Worm (Caenorhabditis elegans) whole organism, midembryonic: ENCODE data around the gene sel-9.

Experiments
- cog-1 ChIP-seq: sonication (generic microtip); optimal IDR thresholded peaks from 2 replicates; lab custom pipeline; 2016; ENCODE audit warnings: missing genetic modification characterization, missing compliant biosample characterization
- flt-1 ChIP-seq: fragments of 200-800 bp; sonication (Bioruptor generic); IDR thresholded peaks from 2 replicates; pipeline ENCODE4 v1.3.6; 2022; ENCODE audit warnings: missing genetic modification characterization, missing compliant biosample characterization
- ref-1 ChIP-seq: fragments of 200-800 bp; sonication (Bioruptor generic); conservative IDR thresholded peaks from 2 replicates; pipeline ENCODE4 v1.3.6; 2022; ENCODE audit warnings: missing genetic modification reagents, missing genetic modification characterization, missing compliant biosample characterization
- ztf-29 ChIP-seq: fragments of 200-800 bp; sonication (Bioruptor generic); IDR thresholded peaks from 2 replicates; pipeline ENCODE4 v1.3.6; 2022; ENCODE audit warnings: missing genetic modification reagents, missing genetic modification characterization, missing compliant biosample characterization

ce11 chrV:8285455-8285854, 16.9 kb downstream of the sel-9 start:
- no peak for TF ChIP-seq ref-1 (GFP tag; lab: Robert Waterston, UW)
- no peak for TF ChIP-seq cog-1 (tag; lab: Kevin White, UChicago)
- no peak for TF ChIP-seq ztf-29 (GFP tag; lab: Robert Waterston, UW)
- no peak for TF ChIP-seq flt-1 (GFP tag; lab: Robert Waterston, UW)
